Fruit fly (Drosophila melanogaster): ENCODE data around the gene ND-B22.

Gene ND-B22

DNA sequence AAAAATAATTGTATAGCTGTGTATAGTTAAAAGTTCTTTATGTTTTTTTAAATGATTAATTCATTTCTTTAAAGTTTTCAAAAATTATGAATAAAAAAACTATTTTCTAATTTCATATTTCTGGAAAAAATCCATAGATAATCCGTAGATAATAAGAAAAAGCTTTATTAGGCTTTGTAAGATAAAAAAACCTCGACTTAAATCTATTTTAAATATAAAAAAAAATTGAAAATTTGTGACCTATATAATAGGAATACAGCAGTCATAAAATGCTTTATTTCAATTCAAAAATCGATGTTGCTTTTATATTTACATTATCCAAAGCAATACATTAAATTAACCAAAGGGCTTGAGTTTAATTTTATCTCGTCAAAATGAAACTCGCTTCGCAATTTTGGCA, 41.3 kb upstream of the ND-B22 start, which contains the start of gene Flad2:
Flad2 (plus strand) TSS at position 301 of the 400 bp plus-strand sequence.
- no peak for TF ChIP-seq eg (GFP tag; IDR thresholded peaks at IDR 0.05)
- no peak for TF ChIP-seq vri (GFP tag; optimal IDR thresholded peaks at IDR 0.05)
- TF ChIP-seq CG3919 (GFP tag; optimal IDR thresholded peaks at IDR 0.05), result no peak
- TF ChIP-seq acj6 (GFP tag; optimal IDR thresholded peaks at IDR 0.05), result no peak
- TF ChIP-seq dsx (GFP tag; optimal IDR thresholded peaks at IDR 0.05; ENCODE audit: poor library complexity, severe bottlenecking), result no peak
- no peak for TF ChIP-seq Ets21C (GFP tag; optimal IDR thresholded peaks at IDR 0.05)
- no peak for TF ChIP-seq Met (GFP tag; optimal IDR thresholded peaks at IDR 0.05)
- TF ChIP-seq Eip93F (GFP tag; optimal IDR thresholded peaks at IDR 0.05), result no peak
- TF ChIP-seq Ets96B (tag; optimal IDR thresholded peaks at IDR 0.05), result no peak
- no peak for TF ChIP-seq CG6808 (GFP tag; optimal IDR thresholded peaks at IDR 0.05)
- TF ChIP-seq CG6276 (GFP tag; optimal IDR thresholded peaks at IDR 0.05), result no peak
- no peak for TF ChIP-seq CG10669 (GFP tag; optimal IDR thresholded peaks at IDR 0.05)

- TF ChIP-seq lz (GFP tag; optimal IDR thresholded peaks at IDR 0.05) (no peak), dac (GFP tag; optimal IDR thresholded peaks at IDR 0.05) (no peak), CG10631 (GFP tag; optimal IDR thresholded peaks at IDR 0.05) (no peak), CG8632 (GFP tag; optimal IDR thresholded peaks at IDR 0.05) (no peak), cyc (GFP tag; optimal IDR thresholded peaks at IDR 0.05) (no peak), esn (GFP tag; optimal IDR thresholded peaks at IDR 0.05) (no peak), Ets96B (tag; optimal IDR thresholded peaks at IDR 0.05) (no peak), Hr39 (GFP tag; optimal IDR thresholded peaks at IDR 0.05) (no peak), Eip78C (GFP tag) (no peak), Met (GFP tag; optimal IDR thresholded peaks at IDR 0.05) (no peak), CG3919 (GFP tag; optimal IDR thresholded peaks at IDR 0.05) (no peak), CG11902 (GFP tag; optimal IDR thresholded peaks at IDR 0.05) (no peak), Gug (GFP tag; IDR thresholded peaks at IDR 0.05) (no peak), Sox102F (GFP tag; optimal IDR thresholded peaks at IDR 0.05) (no peak), CG6163 (GFP tag; IDR thresholded peaks at IDR 0.05) (no peak), Blimp-1 (GFP tag; optimal IDR thresholded peaks at IDR 0.05) (no peak), CG6854 (GFP tag; optimal IDR thresholded peaks at IDR 0.05) (no peak)
These were observed 40.7 kb upstream of the ND-B22 start, which contains the start of gene Vm34Ca for dm6 chr2L:13411566-13411965. Gene Vm34Ca, minus strand, starts transcription at chr2L:13411631.

- TF ChIP-seq fkh (GFP tag; optimal IDR thresholded peaks at IDR 0.05) (no peak), cyc (GFP tag; optimal IDR thresholded peaks at IDR 0.05) (no peak), CG10631 (GFP tag; optimal IDR thresholded peaks at IDR 0.05) (peak; percentile 15), CG8319 (GFP tag; optimal IDR thresholded peaks at IDR 0.05) (no peak), CG6163 (GFP tag; IDR thresholded peaks at IDR 0.05) (0 out of 3 replicates have a peak, but pooled peaks have one; percentile 24), CG10669 (GFP tag; optimal IDR thresholded peaks at IDR 0.05) (no peak), Hr4 (GFP tag; optimal IDR thresholded peaks at IDR 0.05) (peak; percentile 37), svp (GFP tag) (peak; percentile 29), Ets21C (GFP tag; optimal IDR thresholded peaks at IDR 0.05) (no peak), CG11294 (GFP tag; IDR thresholded peaks at IDR 0.05) (no peak), CG31627 (GFP tag; optimal IDR thresholded peaks at IDR 0.05) (no peak), acj6 (GFP tag; optimal IDR thresholded peaks at IDR 0.05) (peak; percentile 16), eg (GFP tag; IDR thresholded peaks at IDR 0.05) (no peak), Sox14 (GFP tag; optimal IDR thresholded peaks at IDR 0.05) (peak; percentile 5), OdsH (GFP tag; optimal IDR thresholded peaks at IDR 0.05) (peak; percentile 27), pdm3 (GFP tag; optimal IDR thresholded peaks at IDR 0.05) (no peak), CG15336 (GFP tag; IDR thresholded peaks at IDR 0.05) (peak; percentile 54), net (GFP tag; optimal IDR thresholded peaks at IDR 0.05) (peak; percentile 23), Eip78C (GFP tag) (peak; percentile 59), CG6792 (GFP tag; optimal IDR thresholded peaks at IDR 0.05) (no peak), fd85E (GFP tag; optimal IDR thresholded peaks at IDR 0.05) (no peak), CG3032 (tag; optimal IDR thresholded peaks at IDR 0.05) (no peak), Hr39 (GFP tag; optimal IDR thresholded peaks at IDR 0.05) (no peak), CG11762 (GFP tag; optimal IDR thresholded peaks at IDR 0.05; ENCODE audit: insufficient read depth) (no peak), Blimp-1 (GFP tag; optimal IDR thresholded peaks at IDR 0.05) (no peak), Sox102F (GFP tag; optimal IDR thresholded peaks at IDR 0.05) (no peak), achi (GFP tag; optimal IDR thresholded peaks at IDR 0.05) (peak; percentile 18), dac (GFP tag; optimal IDR thresholded peaks at IDR 0.05) (no peak), CG6808 (GFP tag; optimal IDR thresholded peaks at IDR 0.05) (no peak), fd59A (GFP tag; optimal IDR thresholded peaks at IDR 0.05) (no peak), Hr38 (GFP tag; optimal IDR thresholded peaks at IDR 0.05) (no peak), spab (GFP tag; optimal IDR thresholded peaks at IDR 0.05) (no peak), Eip93F (GFP tag; optimal IDR thresholded peaks at IDR 0.05) (no peak), vri (GFP tag; optimal IDR thresholded peaks at IDR 0.05) (no peak), CG8119 (GFP tag; IDR thresholded peaks at IDR 0.05) (peak; percentile 52; the same call in 1 of the 3 replicates), CG3919 (GFP tag; optimal IDR thresholded peaks at IDR 0.05) (peak; percentile 30)
These were observed 28.7 kb upstream of the ND-B22 start for dm6 chr2L:13399565-13399964.
